Fruit fly (Drosophila melanogaster) whole organism, embryonic: ENCODE measurements around the gene rumi.

ENCODE experiments used
- ATbp ChIP-seq: fragments of 200-800 bp; sonication (Bioruptor generic); optimal IDR thresholded peaks from 2 replicates; lab custom pipeline; 2017; ENCODE audit warnings: missing biosample characterization, mild to moderate bottlenecking, missing genetic modification characterization, missing genetic modification reagents
- BEAF-32 ChIP-seq: fragments of 200-800 bp; sonication (Bioruptor generic); optimal IDR thresholded peaks from 3 replicates; lab custom pipeline; 2017; ENCODE audit warnings: missing biosample characterization, missing genetic modification characterization, mild to moderate bottlenecking, moderate library complexity, missing genetic modification reagents
- BtbVII ChIP-seq: fragments of 200-800 bp; sonication (Bioruptor generic); optimal IDR thresholded peaks from 3 replicates; lab custom pipeline; 2017; ENCODE audit warnings: missing biosample characterization, mild to moderate bottlenecking, missing genetic modification characterization
- CG10959 ChIP-seq: fragments of 200-800 bp; sonication (Bioruptor generic); IDR thresholded peaks from 2 replicates; pipeline ENCODE4 v1.3.6; 2022; ENCODE audit warnings: missing biosample characterization, missing genetic modification characterization
- CG12744 ChIP-seq: fragments of 200-800 bp; sonication (Bioruptor generic); optimal IDR thresholded peaks from 2 replicates; lab custom pipeline; 2016; ENCODE audit warnings: missing biosample characterization, missing genetic modification characterization
- CG13296 ChIP-seq: fragments of 200-800 bp; sonication (Bioruptor generic); optimal IDR thresholded peaks from 3 replicates; lab custom pipeline; 2018; ENCODE audit warnings: missing biosample characterization, mild to moderate bottlenecking, missing genetic modification characterization
- CG14710 ChIP-seq: fragments of 200-800 bp; sonication (Bioruptor generic); optimal IDR thresholded peaks from 3 replicates; lab custom pipeline; 2019; ENCODE audit warnings: missing biosample characterization, mild to moderate bottlenecking, missing genetic modification characterization, moderate library complexity
- CG15011 ChIP-seq: fragments of 200-800 bp; sonication (Bioruptor generic); optimal IDR thresholded peaks from 3 replicates; lab custom pipeline; 2018; ENCODE audit warnings: missing biosample characterization, mild to moderate bottlenecking, missing genetic modification characterization
- CG16813 ChIP-seq: fragments of 200-800 bp; sonication (Bioruptor generic); IDR thresholded peaks from 3 replicates; pipeline ENCODE4 v1.3.6; 2022; ENCODE audit warnings: missing biosample characterization, missing genetic modification characterization; ENCODE audit not compliant: partially characterized antibody
- CG17328 ChIP-seq: fragments of 200-800 bp; sonication (Bioruptor generic); IDR thresholded peaks from 2 replicates; pipeline ENCODE4 v1.3.6; 2022; ENCODE audit warnings: missing biosample characterization, missing genetic modification characterization
- CG3065 ChIP-seq: fragments of 200-800 bp; sonication (Bioruptor generic); optimal IDR thresholded peaks from 2 replicates; lab custom pipeline; 2016; ENCODE audit warnings: missing biosample characterization, missing genetic modification characterization
- CG31365 ChIP-seq: fragments of 200-800 bp; sonication (Bioruptor generic); optimal IDR thresholded peaks from 2 replicates; lab custom pipeline; 2018; ENCODE audit warnings: missing biosample characterization, mild to moderate bottlenecking, missing genetic modification characterization
- CG4730 ChIP-seq: fragments of 200-800 bp; sonication (Bioruptor generic); IDR thresholded peaks from 2 replicates; pipeline ENCODE4 v1.3.6; 2022; ENCODE audit warnings: missing biosample characterization, missing genetic modification characterization
- CG4854 ChIP-seq: fragments of 200-800 bp; sonication (Bioruptor generic); optimal IDR thresholded peaks from 2 replicates; lab custom pipeline; 2016; ENCODE audit warnings: missing biosample characterization, missing genetic modification characterization, inconsistent platforms
- CG6654 ChIP-seq: fragments of 200-800 bp; sonication (Bioruptor generic); optimal IDR thresholded peaks from 2 replicates; lab custom pipeline; 2017; ENCODE audit warnings: missing biosample characterization, mild to moderate bottlenecking, missing genetic modification characterization
- CG7372 ChIP-seq: fragments of 200-800 bp; sonication (Bioruptor generic); IDR thresholded peaks from 2 replicates; pipeline ENCODE4 v1.3.6; 2022; ENCODE audit warnings: missing biosample characterization, missing genetic modification characterization
- CG8388 ChIP-seq: fragments of 200-800 bp; sonication (Bioruptor generic); optimal IDR thresholded peaks from 2 replicates; lab custom pipeline; 2019; ENCODE audit warnings: missing biosample characterization, mild to moderate bottlenecking, missing genetic modification characterization, moderate library complexity
- Camta ChIP-seq: fragments of 200-800 bp; sonication (Bioruptor generic); optimal IDR thresholded peaks from 2 replicates; lab custom pipeline; 2016; ENCODE audit warnings: missing biosample characterization, missing genetic modification characterization
- Dad ChIP-seq: fragments of 200-800 bp; sonication (Bioruptor generic); optimal IDR thresholded peaks from 3 replicates; lab custom pipeline; 2016; ENCODE audit warnings: missing biosample characterization, missing genetic modification characterization
- Doc3 ChIP-seq: fragments of 200-800 bp; sonication (Bioruptor generic); IDR thresholded peaks from 3 replicates; pipeline ENCODE4 v1.3.6; 2022; ENCODE audit warnings: missing biosample characterization, missing genetic modification characterization; ENCODE audit not compliant: partially characterized antibody
- Dp ChIP-seq: fragments of 200-800 bp; sonication (Bioruptor generic); optimal IDR thresholded peaks from 2 replicates; lab custom pipeline; 2018; ENCODE audit warnings: missing biosample characterization, mild to moderate bottlenecking, missing genetic modification characterization, moderate library complexity
- HLH54F ChIP-seq: fragments of 200-800 bp; sonication (Bioruptor generic); optimal IDR thresholded peaks from 3 replicates; lab custom pipeline; 2016; ENCODE audit warnings: missing biosample characterization, missing genetic modification characterization
- HmgZ ChIP-seq: fragments of 200-800 bp; sonication (Bioruptor generic); optimal IDR thresholded peaks from 2 replicates; lab custom pipeline; 2018; ENCODE audit warnings: missing biosample characterization, mild to moderate bottlenecking, missing genetic modification characterization
- Hr78 ChIP-seq, 2 experiments: fragments of 200-800 bp in 1 of 2; fragments of >200 bp in 1 of 2; sonication (Bioruptor generic) in 1 of 2; optimal IDR thresholded peaks; 2 replicates each; lab custom pipeline; 2017 to 2019; ENCODE audit warnings: missing biosample characterization in 2 of 2, missing genetic modification characterization in 2 of 2, mild to moderate bottlenecking in 1 of 2, moderate library complexity in 1 of 2
- Kr ChIP-seq: fragments of 200-800 bp; sonication (Bioruptor generic); optimal IDR thresholded peaks from 2 replicates; lab custom pipeline; 2017; ENCODE audit warnings: missing biosample characterization, mild to moderate bottlenecking, missing genetic modification characterization
- Mrtf ChIP-seq: fragments of 200-800 bp; sonication (Bioruptor generic); IDR thresholded peaks from 3 replicates; pipeline ENCODE4 v1.3.6; 2022; ENCODE audit warnings: missing biosample characterization, missing genetic modification characterization
- Nf-YC ChIP-seq: fragments of 200-800 bp; optimal IDR thresholded peaks from 3 replicates; lab custom pipeline; 2019; ENCODE audit warnings: missing biosample characterization, mild to moderate bottlenecking, missing genetic modification characterization, moderate library complexity
- Spps ChIP-seq: fragments of 200-800 bp; sonication (Bioruptor generic); optimal IDR thresholded peaks from 2 replicates; lab custom pipeline; 2018; ENCODE audit warnings: missing biosample characterization, mild to moderate bottlenecking, missing genetic modification characterization
- Xbp1 ChIP-seq: fragments of 200-800 bp; sonication (Bioruptor generic); optimal IDR thresholded peaks from 3 replicates; lab custom pipeline; 2016; ENCODE audit warnings: missing biosample characterization, mild to moderate bottlenecking, missing genetic modification characterization
- amos ChIP-seq: fragments of 200-800 bp; sonication (Bioruptor generic); IDR thresholded peaks from 2 replicates; pipeline ENCODE4 v1.3.6; 2022; ENCODE audit warnings: missing biosample characterization, missing genetic modification characterization; ENCODE audit not compliant: partially characterized antibody
- ase ChIP-seq: fragments of 200-800 bp; sonication (Bioruptor generic); IDR thresholded peaks from 3 replicates; pipeline ENCODE4 v1.3.6; 2022; ENCODE audit warnings: missing biosample characterization, missing genetic modification characterization
- br ChIP-seq: fragments of >200 bp; optimal IDR thresholded peaks from 2 replicates; lab custom pipeline; 2017
- bsh ChIP-seq, 2 experiments: fragments of 200-800 bp; sonication (Bioruptor generic); optimal IDR thresholded peaks; 2 replicates each; lab custom pipeline; 2017 to 2018; ENCODE audit warnings: mild to moderate bottlenecking in 2 of 2, missing biosample characterization in 2 of 2, missing genetic modification characterization in 2 of 2, moderate library complexity in 1 of 2
- btn ChIP-seq: fragments of 200-800 bp; sonication (Bioruptor generic); optimal IDR thresholded peaks from 2 replicates; lab custom pipeline; 2016; ENCODE audit warnings: missing biosample characterization, missing genetic modification characterization
- cg ChIP-seq: fragments of 200-800 bp; sonication (Bioruptor generic); optimal IDR thresholded peaks from 3 replicates; lab custom pipeline; 2019; ENCODE audit warnings: missing biosample characterization, mild to moderate bottlenecking, missing genetic modification characterization, moderate library complexity
- dm ChIP-seq: fragments of 200-800 bp; sonication (Bioruptor generic); optimal IDR thresholded peaks from 3 replicates; lab custom pipeline; 2016; ENCODE audit warnings: missing biosample characterization, missing genetic modification characterization
- fd102C ChIP-seq: fragments of 200-800 bp; sonication (Bioruptor generic); optimal IDR thresholded peaks from 2 replicates; lab custom pipeline; 2018; ENCODE audit warnings: missing biosample characterization, mild to moderate bottlenecking, missing genetic modification characterization, moderate library complexity
- fd96Cb ChIP-seq: fragments of 200-800 bp; sonication (Bioruptor generic); optimal IDR thresholded peaks from 2 replicates; lab custom pipeline; 2018; ENCODE audit warnings: missing biosample characterization, mild to moderate bottlenecking, missing genetic modification characterization, moderate library complexity
- ftz-f1 ChIP-seq: fragments of 200-800 bp; sonication (Bioruptor generic); optimal IDR thresholded peaks from 2 replicates; lab custom pipeline; 2016; ENCODE audit warnings: missing biosample characterization, missing genetic modification characterization
- gcm2 ChIP-seq: fragments of 200-800 bp; sonication (Bioruptor generic); optimal IDR thresholded peaks from 2 replicates; lab custom pipeline; 2016; ENCODE audit warnings: missing biosample characterization, missing genetic modification characterization
- grau ChIP-seq: fragments of 200-800 bp; optimal IDR thresholded peaks from 3 replicates; lab custom pipeline; 2019; ENCODE audit warnings: missing biosample characterization, mild to moderate bottlenecking, missing genetic modification characterization, moderate library complexity
- grn ChIP-seq: fragments of 200-800 bp; sonication (Bioruptor generic); optimal IDR thresholded peaks from 3 replicates; lab custom pipeline; 2017; ENCODE audit warnings: missing biosample characterization, missing genetic modification characterization
- hb ChIP-seq: fragments of 200-800 bp; sonication (Bioruptor generic); IDR thresholded peaks from 3 replicates; pipeline ENCODE4 v1.3.6; 2022; ENCODE audit warnings: missing biosample characterization, missing genetic modification characterization; ENCODE audit not compliant: partially characterized antibody
- jigr1 ChIP-seq: fragments of 200-800 bp; sonication (Bioruptor generic); IDR thresholded peaks from 3 replicates; pipeline ENCODE4 v1.3.6; 2022; ENCODE audit warnings: missing biosample characterization, missing genetic modification characterization
- peb ChIP-seq: fragments of 200-800 bp; sonication (Bioruptor generic); IDR thresholded peaks from 2 replicates; pipeline ENCODE4 v1.3.6; 2022; ENCODE audit warnings: missing biosample characterization, missing genetic modification characterization
- pnt ChIP-seq: fragments of 200-800 bp; sonication (Bioruptor generic); optimal IDR thresholded peaks from 3 replicates; lab custom pipeline; 2016; ENCODE audit warnings: missing biosample characterization, missing genetic modification characterization
- salm ChIP-seq: fragments of 200-800 bp; sonication (Bioruptor generic); optimal IDR thresholded peaks from 2 replicates; lab custom pipeline; 2018; ENCODE audit warnings: missing biosample characterization, mild to moderate bottlenecking, missing genetic modification characterization
- slou ChIP-seq: fragments of 200-800 bp; sonication (Bioruptor generic); optimal IDR thresholded peaks from 3 replicates; lab custom pipeline; 2016; ENCODE audit warnings: missing biosample characterization, missing genetic modification characterization
- ssp ChIP-seq: fragments of 200-800 bp; sonication (Bioruptor generic); IDR thresholded peaks from 2 replicates; pipeline ENCODE4 v1.3.6; 2022; ENCODE audit warnings: missing biosample characterization, missing genetic modification characterization
- zen2 ChIP-seq: fragments of 200-800 bp; sonication (Bioruptor generic); IDR thresholded peaks from 3 replicates; pipeline ENCODE4 v1.3.6; 2022; ENCODE audit warnings: missing biosample characterization, missing genetic modification characterization; ENCODE audit not compliant: partially characterized antibody

Gene rumi

DNA sequence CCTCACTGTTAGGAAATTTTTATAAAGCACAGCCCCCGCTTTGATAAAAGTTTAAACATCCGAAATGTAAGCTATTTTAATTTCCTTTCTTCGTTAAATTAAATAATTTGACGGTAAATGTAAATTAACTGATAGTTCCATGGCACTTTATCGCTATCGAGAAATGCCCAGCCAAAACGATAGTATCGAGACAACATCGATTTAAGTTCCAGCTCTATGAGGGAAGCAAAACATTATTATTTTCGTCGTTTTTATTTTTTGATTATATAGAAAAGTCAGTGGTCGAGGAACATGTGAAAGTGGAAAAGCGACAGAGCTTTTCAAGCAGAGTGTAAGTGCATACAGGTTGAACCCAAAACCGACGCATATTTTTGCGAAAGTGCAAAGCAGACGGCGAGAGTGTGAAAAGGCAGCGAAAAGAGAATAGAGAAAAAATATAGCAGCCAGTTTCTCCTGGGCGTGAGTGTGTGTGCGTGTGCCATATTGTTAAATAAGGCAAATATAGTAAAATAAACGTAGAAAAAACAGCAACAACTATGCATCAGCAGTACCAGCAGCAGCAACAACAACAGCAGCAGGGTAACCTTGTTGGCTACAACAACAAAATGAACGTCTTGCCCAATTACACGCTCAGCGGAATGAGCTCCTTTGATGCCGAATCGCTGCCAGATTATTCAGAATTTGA is 23.5 kb downstream of the rumi start, which contains the start of gene CG45049 (continued):
- TF ChIP-seq CG16813 (GFP tag; lab: Robert Waterston, UW) (peak; percentile 90), CG6654 (GFP tag; lab: Kevin White, UChicago) (no peak), ase (GFP tag; lab: Robert Waterston, UW) (no peak), ssp (GFP tag; lab: Robert Waterston, UW) (no peak), CG31365 (tag; lab: Kevin White, UChicago) (no peak), HLH54F (GFP tag; lab: Kevin White, UChicago) (no peak), CG7372 (GFP tag; lab: Robert Waterston, UW) (no peak), ftz-f1 (GFP tag; lab: Kevin White, UChicago) (peak; percentile 22), grn (no peak), Nf-YC (tag; lab: Kevin White, UChicago) (no peak), CG12744 (GFP tag; lab: Kevin White, UChicago) (no peak), CG13296 (GFP tag; lab: Kevin White, UChicago) (no peak), CG10959 (GFP tag; lab: Robert Waterston, UW) (no peak), jigr1 (GFP tag; lab: Robert Waterston, UW) (no peak), Mrtf (no peak), Camta (GFP tag; lab: Kevin White, UChicago) (no peak), CG4854 (GFP tag; lab: Kevin White, UChicago) (no peak), grau (tag; lab: Kevin White, UChicago) (no peak), Kr (GFP tag; lab: Kevin White, UChicago) (no peak), amos (GFP tag; lab: Robert Waterston, UW) (peak; percentile 96), zen2 (GFP tag; lab: Robert Waterston, UW) (peak; percentile 88), Hr78 (GFP tag; optimal IDR thresholded peaks at IDR 0.05; lab: Kevin White, UChicago) (no peak), hb (GFP tag; lab: Robert Waterston, UW) (peak; percentile 93), BtbVII (GFP tag; lab: Kevin White, UChicago) (no peak), CG3065 (no peak), fd102C (no peak), slou (GFP tag; lab: Kevin White, UChicago) (no peak), peb (GFP tag; lab: Robert Waterston, UW) (no peak), gcm2 (no peak), CG15011 (GFP tag; lab: Kevin White, UChicago) (no peak), pnt (GFP tag; lab: Kevin White, UChicago) (no peak), Dad (no peak), HmgZ (no peak), Xbp1 (GFP tag; lab: Kevin White, UChicago) (no peak), fd96Cb (tag; lab: Kevin White, UChicago) (no peak), BEAF-32 (peak; percentile 84), Spps (tag; lab: Kevin White, UChicago) (no peak), dm (GFP tag; lab: Kevin White, UChicago) (no peak), br (lab: Kevin White, UChicago) (no peak), salm (tag; lab: Kevin White, UChicago) (no peak), bsh (GFP tag; optimal IDR thresholded peaks at IDR 0.05; lab: Kevin White, UChicago) (no peak), CG4730 (GFP tag; lab: Robert Waterston, UW) (no peak), CG17328 (no peak), CG14710 (peak; percentile 0), btn (GFP tag; lab: Kevin White, UChicago) (no peak), Dp (GFP tag; lab: Kevin White, UChicago) (no peak), ATbp (GFP tag; lab: Kevin White, UChicago) (no peak), Doc3 (GFP tag; lab: Robert Waterston, UW) (peak; percentile 81), cg (peak; percentile 80), CG8388 (GFP tag; lab: Kevin White, UChicago) (no peak)
